Worm (Caenorhabditis elegans) whole organism, L1 larva: Measurements from ENCODE around the gene ZK622.1.

Source experiments
- C16A3.4 ChIP-seq: fragments of 150-350 bp; optimal IDR thresholded peaks from 2 replicates; lab custom pipeline; 2014; ENCODE audit warnings: missing biosample characterization, missing genetic modification characterization
- C34B4.2 ChIP-seq: sonication (generic microtip); optimal IDR thresholded peaks from 2 replicates; lab custom pipeline; 2017; ENCODE audit warnings: mild to moderate bottlenecking, missing genetic modification characterization, missing compliant biosample characterization
- aha-1 ChIP-seq: fragments of 150-350 bp; optimal IDR thresholded peaks from 2 replicates; lab custom pipeline; 2014; ENCODE audit warnings: missing biosample characterization, missing genetic modification characterization
- alr-1 ChIP-seq: fragments of 200-800 bp; sonication (Bioruptor generic); optimal IDR thresholded peaks from 2 replicates; lab custom pipeline; 2018; ENCODE audit warnings: borderline replicate concordance, mild to moderate bottlenecking, missing genetic modification characterization, missing compliant biosample characterization
- ama-1 ChIP-seq: fragments of 150-350 bp; optimal IDR thresholded peaks from 2 replicates; lab custom pipeline; 2014
- ceh-88 ChIP-seq: fragments of 200-800 bp; sonication (Bioruptor generic); IDR thresholded peaks from 2 replicates; pipeline ENCODE4 v1.3.6; 2022; ENCODE audit warnings: missing genetic modification characterization, missing compliant biosample characterization
- ceh-90 ChIP-seq: sonication (generic microtip); optimal IDR thresholded peaks from 2 replicates; lab custom pipeline; 2016; ENCODE audit warnings: missing genetic modification characterization, missing compliant biosample characterization
- ces-1 ChIP-seq: fragments of 150-350 bp; optimal IDR thresholded peaks from 2 replicates; lab custom pipeline; 2014; ENCODE audit warnings: missing biosample characterization, missing genetic modification reagents, missing genetic modification characterization
- dpl-1 ChIP-seq, 3 experiments: fragments of 150-350 bp in 2 of 3; sonication (generic microtip) in 1 of 3; optimal IDR thresholded peaks; 2 replicates each; lab custom pipeline; 2014 to 2017; ENCODE audit warnings: missing biosample characterization in 3 of 3, missing genetic modification characterization in 3 of 3, missing genetic modification reagents in 3 of 3
- dsc-1 ChIP-seq: sonication (generic microtip); optimal IDR thresholded peaks from 2 replicates; lab custom pipeline; 2016; ENCODE audit warnings: mild to moderate bottlenecking, missing genetic modification characterization, missing compliant biosample characterization
- efl-1 ChIP-seq, 4 experiments: fragments of 150-350 bp; optimal IDR thresholded peaks in 3 of 4; peaks in 1 of 4; 1 replicate in 1 of 4; 2 replicates in 3 of 4; lab custom pipeline; 2014; ENCODE audit warnings: missing biosample characterization in 2 of 4, missing genetic modification characterization in 2 of 4, missing genetic modification reagents in 2 of 4
- egl-13 ChIP-seq: sonication (generic microtip); optimal IDR thresholded peaks from 2 replicates; lab custom pipeline; 2016; ENCODE audit warnings: missing genotype, missing genetic modification reagents, missing genetic modification characterization, missing compliant biosample characterization
- elt-2 ChIP-seq: sonication (generic microtip); optimal IDR thresholded peaks from 2 replicates; lab custom pipeline; 2016; ENCODE audit warnings: missing genetic modification characterization, mild to moderate bottlenecking, inconsistent platforms, missing compliant biosample characterization, missing genetic modification reagents
- fkh-10 ChIP-seq: sonication (generic microtip); optimal IDR thresholded peaks from 2 replicates; lab custom pipeline; 2017; ENCODE audit warnings: missing biosample characterization, missing genetic modification reagents, missing genetic modification characterization
- fkh-8 ChIP-seq: sonication (generic microtip); optimal IDR thresholded peaks from 2 replicates; lab custom pipeline; 2016; ENCODE audit warnings: mild to moderate bottlenecking, missing genetic modification characterization, missing compliant biosample characterization
- fos-1 ChIP-seq: fragments of 150-350 bp; optimal IDR thresholded peaks from 2 replicates; lab custom pipeline; 2014; ENCODE audit warnings: missing biosample characterization, missing genetic modification characterization
- hlh-4 ChIP-seq: sonication (generic microtip); optimal IDR thresholded peaks from 2 replicates; lab custom pipeline; 2016; ENCODE audit warnings: mild to moderate bottlenecking, missing genetic modification characterization, missing compliant biosample characterization
- isw-1 ChIP-seq: fragments of 200-800 bp; sonication (Bioruptor generic); IDR thresholded peaks from 2 replicates; pipeline ENCODE4 v1.3.6; 2022; ENCODE audit warnings: missing genetic modification characterization, missing compliant biosample characterization
- jun-1 ChIP-seq: fragments of 150-350 bp; optimal IDR thresholded peaks from 2 replicates; lab custom pipeline; 2014; ENCODE audit warnings: missing biosample characterization, missing genetic modification reagents, missing genetic modification characterization
- lin-14 ChIP-seq: fragments of 200-800 bp; sonication (Bioruptor generic); optimal IDR thresholded peaks from 2 replicates; lab custom pipeline; 2018; ENCODE audit warnings: mild to moderate bottlenecking, missing genetic modification characterization, moderate library complexity, missing compliant biosample characterization
- lin-15B ChIP-seq: fragments of 150-350 bp; sonication (generic microtip); optimal IDR thresholded peaks from 3 replicates; lab custom pipeline; 2014; ENCODE audit warnings: missing biosample characterization, missing genetic modification characterization
- lin-35 ChIP-seq, 2 experiments: fragments of 150-350 bp; optimal IDR thresholded peaks; 2 replicates each; lab custom pipeline; 2014; ENCODE audit warnings: missing biosample characterization in 2 of 2, missing genetic modification characterization in 2 of 2, missing genetic modification reagents in 2 of 2
- lin-39 ChIP-seq: fragments of 150-350 bp; optimal IDR thresholded peaks from 2 replicates; lab custom pipeline; 2014; ENCODE audit warnings: missing biosample characterization, missing genetic modification reagents, missing genetic modification characterization
- lir-3 ChIP-seq: sonication (generic microtip); optimal IDR thresholded peaks from 2 replicates; lab custom pipeline; 2016; ENCODE audit warnings: mild to moderate bottlenecking, missing genetic modification characterization, moderate library complexity, missing compliant biosample characterization; ENCODE audit not compliant: poor library complexity
- lsy-2 ChIP-seq, 2 experiments: fragments of 150-350 bp; optimal IDR thresholded peaks; 2 replicates each; lab custom pipeline; 2014; ENCODE audit warnings: missing biosample characterization in 2 of 2, missing genetic modification characterization in 2 of 2
- mep-1 ChIP-seq: fragments of 150-350 bp; optimal IDR thresholded peaks from 2 replicates; lab custom pipeline; 2014; ENCODE audit warnings: missing biosample characterization, missing genetic modification characterization
- nhr-11 ChIP-seq: fragments of 150-350 bp; optimal IDR thresholded peaks from 2 replicates; lab custom pipeline; 2014; ENCODE audit warnings: missing biosample characterization, missing genetic modification characterization
- nhr-12 ChIP-seq: sonication (generic microtip); optimal IDR thresholded peaks from 2 replicates; lab custom pipeline; 2017; ENCODE audit warnings: missing biosample characterization, missing genetic modification characterization
- nhr-28 ChIP-seq: fragments of 150-350 bp; optimal IDR thresholded peaks from 2 replicates; lab custom pipeline; 2014; ENCODE audit warnings: missing biosample characterization, missing genetic modification characterization
- nhr-47 ChIP-seq: sonication (generic microtip); optimal IDR thresholded peaks from 2 replicates; lab custom pipeline; 2016; ENCODE audit warnings: mild to moderate bottlenecking, missing genetic modification characterization, moderate library complexity, missing compliant biosample characterization
- nhr-71 ChIP-seq: sonication (generic microtip); optimal IDR thresholded peaks from 2 replicates; lab custom pipeline; 2016; ENCODE audit warnings: mild to moderate bottlenecking, missing genetic modification characterization, moderate library complexity, missing compliant biosample characterization
- nhr-77 ChIP-seq: fragments of 150-350 bp; optimal IDR thresholded peaks from 2 replicates; lab custom pipeline; 2014; ENCODE audit warnings: missing biosample characterization, missing genetic modification characterization
- nhr-85 ChIP-seq: sonication (generic microtip); peaks from one replicate; lab custom pipeline; 2016; ENCODE audit warnings: missing genetic modification characterization, inconsistent platforms, missing compliant biosample characterization
- pax-3 ChIP-seq: fragments of 200-800 bp; sonication (Bioruptor generic); optimal IDR thresholded peaks from 2 replicates; lab custom pipeline; 2018; ENCODE audit warnings: mild to moderate bottlenecking, missing genetic modification characterization, moderate library complexity, missing compliant biosample characterization
- snpc-4 ChIP-seq: fragments of 150-350 bp; optimal IDR thresholded peaks from 2 replicates; lab custom pipeline; 2014; ENCODE audit warnings: missing biosample characterization, missing genetic modification characterization
- snu-23 ChIP-seq: sonication (generic microtip); optimal IDR thresholded peaks from 2 replicates; lab custom pipeline; 2016; ENCODE audit warnings: missing genetic modification characterization, missing compliant biosample characterization
- sox-4 ChIP-seq: sonication (generic microtip); optimal IDR thresholded peaks from 2 replicates; lab custom pipeline; 2016; ENCODE audit warnings: missing genetic modification characterization, missing compliant biosample characterization
- sptf-1 ChIP-seq: fragments of 150-350 bp; optimal IDR thresholded peaks from 2 replicates; lab custom pipeline; 2014; ENCODE audit warnings: missing biosample characterization, missing genetic modification characterization
- swsn-7 ChIP-seq: sonication (generic microtip); optimal IDR thresholded peaks from 2 replicates; lab custom pipeline; 2016; ENCODE audit warnings: missing genetic modification characterization, missing compliant biosample characterization
- tbx-2 ChIP-seq: sonication (generic microtip); optimal IDR thresholded peaks from 2 replicates; lab custom pipeline; 2016; ENCODE audit warnings: missing genetic modification characterization, missing compliant biosample characterization
- unc-130 ChIP-seq: fragments of 150-350 bp; optimal IDR thresholded peaks from 2 replicates; lab custom pipeline; 2017; ENCODE audit warnings: missing biosample characterization, missing genetic modification characterization, inconsistent platforms
- unc-30 ChIP-seq: sonication (generic microtip); optimal IDR thresholded peaks from 2 replicates; lab custom pipeline; 2017; ENCODE audit warnings: missing biosample characterization, missing genetic modification characterization
- unc-62 ChIP-seq: fragments of 150-350 bp; optimal IDR thresholded peaks from 2 replicates; lab custom pipeline; 2014; ENCODE audit warnings: missing biosample characterization, missing genetic modification reagents, missing genetic modification characterization
- unc-86 ChIP-seq: sonication (generic microtip); optimal IDR thresholded peaks from 2 replicates; lab custom pipeline; 2016; ENCODE audit warnings: missing genetic modification characterization, missing compliant biosample characterization
- unc-98 ChIP-seq: fragments of 200-800 bp; sonication (Bioruptor generic); IDR thresholded peaks from 2 replicates; pipeline ENCODE4 v1.3.6; 2022; ENCODE audit warnings: missing genetic modification characterization, missing compliant biosample characterization
- zag-1 ChIP-seq: fragments of 150-350 bp; optimal IDR thresholded peaks from 2 replicates; lab custom pipeline; 2014; ENCODE audit warnings: missing biosample characterization, missing genetic modification characterization
- zip-4 ChIP-seq: fragments of 200-800 bp; sonication (Bioruptor generic); optimal IDR thresholded peaks from 2 replicates; lab custom pipeline; 2018; ENCODE audit warnings: mild to moderate bottlenecking, missing genetic modification characterization, moderate library complexity, missing compliant biosample characterization
- ztf-11 ChIP-seq, 2 experiments: sonication (generic microtip); optimal IDR thresholded peaks; 2 replicates each; lab custom pipeline; 2016 to 2017; ENCODE audit warnings: missing genetic modification characterization in 2 of 2, missing biosample characterization in 1 of 2, missing compliant biosample characterization in 1 of 2
- ztf-4 ChIP-seq: fragments of 150-350 bp; optimal IDR thresholded peaks from 2 replicates; lab custom pipeline; 2014; ENCODE audit warnings: missing biosample characterization, missing genetic modification characterization

Gene ZK622.1

ce11 chrII:5328912-5329311, 35.3 kb downstream of the ZK622.1 start:
- TF ChIP-seq lin-14 (GFP tag; lab: Kevin White, UChicago) (peak; percentile 54), efl-1 (optimal IDR thresholded peaks at IDR 0.05; lab: Kevin White, UChicago) (no peak), efl-1 (GFP tag; optimal IDR thresholded peaks at IDR 0.05 in 1 of 2; lab: Kevin White, UChicago) (peak in 1 of 2 experiments; percentile 36), alr-1 (tag; lab: Kevin White, UChicago) (no peak), C16A3.4 (tag; lab: Kevin White, UChicago) (no peak), hlh-4 (tag; lab: Kevin White, UChicago) (peak; percentile 9), lsy-2 (tag; optimal IDR thresholded peaks at IDR 0.05; lab: Kevin White, UChicago) (peak in 1 of 2 experiments; percentile 10), mep-1 (tag; lab: Kevin White, UChicago) (peak; percentile 27), ztf-4 (peak; percentile 12), egl-13 (peak; percentile 39), snu-23 (no peak), dsc-1 (tag; lab: Kevin White, UChicago) (peak; percentile 89), elt-2 (tag; lab: Kevin White, UChicago) (no peak), nhr-71 (tag; lab: Kevin White, UChicago) (peak; percentile 75), nhr-47 (peak; percentile 60), fkh-8 (tag; lab: Kevin White, UChicago) (peak; percentile 84), fkh-10 (GFP tag; lab: Kevin White, UChicago) (no peak), snpc-4 (tag; lab: Kevin White, UChicago) (no peak), zag-1 (tag; lab: Kevin White, UChicago) (no peak), pax-3 (tag; lab: Kevin White, UChicago) (peak; percentile 70), sox-4 (tag; lab: Kevin White, UChicago) (peak; percentile 1), aha-1 (tag; lab: Kevin White, UChicago) (no peak), dpl-1 (GFP tag; optimal IDR thresholded peaks at IDR 0.05; lab: Kevin White, UChicago) (no peak), unc-130 (tag; lab: Kevin White, UChicago) (no peak), jun-1 (tag; lab: Kevin White, UChicago) (no peak), nhr-11 (tag; lab: Kevin White, UChicago) (peak; percentile 41), swsn-7 (tag; lab: Kevin White, UChicago) (peak; percentile 2)

- TF ChIP-seq efl-1 (optimal IDR thresholded peaks at IDR 0.05; lab: Kevin White, UChicago), result peak; percentile 77 to 81
- peak; percentile 44 to 95 for TF ChIP-seq efl-1 (GFP tag; optimal IDR thresholded peaks at IDR 0.05 in 1 of 2; lab: Kevin White, UChicago)
- TF ChIP-seq unc-62 (GFP tag; lab: Kevin White, UChicago), result no peak
- peak; percentile 100 for TF ChIP-seq nhr-85 (tag; lab: Kevin White, UChicago)
- peak; percentile 49 for TF ChIP-seq fkh-8 (tag; lab: Kevin White, UChicago)
- TF ChIP-seq aha-1 (tag; lab: Kevin White, UChicago), result no peak
- TF ChIP-seq isw-1, result peak; percentile 36; the same call in 1 of the 2 replicates
- TF ChIP-seq ces-1 (GFP tag; lab: Kevin White, UChicago), result no peak
- peak in 1 of 2 experiments; percentile 9 for TF ChIP-seq ztf-11 (tag; optimal IDR thresholded peaks at IDR 0.05; lab: Kevin White, UChicago)
- no peak for TF ChIP-seq lin-15B (tag; lab: Kevin White, UChicago)
- TF ChIP-seq ama-1 (lab: Kevin White, UChicago), result peak; percentile 39
- peak; percentile 83 for TF ChIP-seq nhr-11 (tag; lab: Kevin White, UChicago)
- peak; percentile 84 for TF ChIP-seq swsn-7 (tag; lab: Kevin White, UChicago)
- TF ChIP-seq lsy-2 (tag; optimal IDR thresholded peaks at IDR 0.05; lab: Kevin White, UChicago), result peak; percentile 75 to 87
- no peak for TF ChIP-seq ceh-90 (tag; lab: Kevin White, UChicago)
- TF ChIP-seq lir-3 (tag; lab: Kevin White, UChicago), result peak; percentile 41
- peak; percentile 89 for TF ChIP-seq nhr-77 (tag; lab: Kevin White, UChicago)
- TF ChIP-seq ceh-88 (GFP tag; lab: Robert Waterston, UW), result 0 out of 2 replicates have a peak, but pooled peaks have one; percentile 16
- TF ChIP-seq lin-35 (GFP tag; optimal IDR thresholded peaks at IDR 0.05; lab: Kevin White, UChicago), result peak; percentile 50 to 84
- peak; percentile 82 for TF ChIP-seq fos-1 (tag; lab: Kevin White, UChicago)
- peak; percentile 86 for TF ChIP-seq dsc-1 (tag; lab: Kevin White, UChicago)
- TF ChIP-seq egl-13, result peak; percentile 67
- no peak for TF ChIP-seq sptf-1
- TF ChIP-seq nhr-47, result peak; percentile 83
- TF ChIP-seq C34B4.2 (tag; lab: Kevin White, UChicago), result no peak
- no peak for TF ChIP-seq unc-30 (tag; lab: Kevin White, UChicago)
- TF ChIP-seq pax-3 (tag; lab: Kevin White, UChicago), result peak; percentile 56
- TF ChIP-seq unc-86, result peak; percentile 57
- peak; percentile 22 for TF ChIP-seq lin-39
- no peak for TF ChIP-seq nhr-28 (tag; lab: Kevin White, UChicago)
- no peak for TF ChIP-seq alr-1 (tag; lab: Kevin White, UChicago)
- no peak for TF ChIP-seq unc-98
- peak; percentile 83 for TF ChIP-seq tbx-2 (tag; lab: Kevin White, UChicago)
- no peak for TF ChIP-seq nhr-12 (tag; lab: Kevin White, UChicago)
- no peak for TF ChIP-seq fkh-10 (GFP tag; lab: Kevin White, UChicago)
- peak; percentile 22 for TF ChIP-seq zip-4 (GFP tag; lab: Kevin White, UChicago)
Observed at ce11 chrII:5330206-5330686, 36.6 kb downstream of the ZK622.1 start.
